Worm (Caenorhabditis elegans): ENCODE results near the gene C18H9.5.

- TF ChIP-seq hnd-1 (tag; optimal IDR thresholded peaks at IDR 0.05) (no peak), ama-1 (optimal IDR thresholded peaks at IDR 0.05) (no peak), pes-1 (GFP tag; IDR thresholded peaks at IDR 0.05) (no peak), aly-1 (tag; optimal IDR thresholded peaks at IDR 0.05) (no peak), F13C5.2 (tag; optimal IDR thresholded peaks at IDR 0.05) (no peak), sea-1 (GFP tag; conservative IDR thresholded peaks at IDR 0.05) (no peak), ceh-36 (tag; optimal IDR thresholded peaks at IDR 0.05) (no peak), flt-1 (GFP tag; IDR thresholded peaks at IDR 0.05) (no peak), hmg-4 (GFP tag; optimal IDR thresholded peaks at IDR 0.05) (no peak), tbx-37 (GFP tag; conservative IDR thresholded peaks at IDR 0.05) (no peak), ets-7 (tag; optimal IDR thresholded peaks at IDR 0.05) (no peak), tbx-11 (GFP tag; IDR thresholded peaks at IDR 0.05) (no peak), hmbx-1 (tag; optimal IDR thresholded peaks at IDR 0.05) (no peak), scrt-1 (GFP tag; IDR thresholded peaks at IDR 0.05) (no peak)
These were observed 15.6 kb downstream of the C18H9.5 start, which contains the start of gene ift-74 for ce11 chrII:6679724-6680123.
